Worm (Caenorhabditis elegans): ENCODE measurements around the gene C49F8.1.
A peak's percentile ranks its signal among the peaks of the same experiment; 100 is the strongest.

C49F8.1 gene

DNA sequence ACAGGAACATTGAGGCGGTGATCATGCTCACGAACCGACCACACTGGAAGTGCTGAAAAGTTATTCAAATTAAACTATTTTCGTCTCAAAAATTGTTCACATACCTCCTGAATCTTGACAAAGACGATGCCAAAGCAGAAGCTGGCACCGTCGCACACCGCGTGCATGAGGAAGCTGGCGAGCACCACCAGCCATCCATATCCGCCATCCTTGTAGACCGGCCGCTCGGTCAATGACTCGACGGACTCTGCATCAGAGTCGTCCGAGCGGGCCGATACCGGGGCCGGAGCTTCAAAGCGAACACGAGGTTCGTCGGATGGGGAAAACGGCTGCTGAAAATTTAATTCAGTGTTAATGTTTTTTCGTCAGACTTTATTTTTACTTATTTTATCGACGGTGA lies 11.4 kb upstream of the C49F8.1 start:
- TF ChIP-seq egrh-3 (GFP tag; IDR thresholded peaks at IDR 0.05) (peak; percentile 48; the same call in 1 of the 2 replicates), hsf-1 (GFP tag; IDR thresholded peaks at IDR 0.05) (no peak), Y79H2A.3 (GFP tag; conservative IDR thresholded peaks at IDR 0.05) (no peak), tbx-9 (tag; optimal IDR thresholded peaks at IDR 0.05; ENCODE audit: borderline replicate concordance) (no peak), sea-2 (GFP tag; IDR thresholded peaks at IDR 0.05) (no peak), chd-7 (tag; optimal IDR thresholded peaks at IDR 0.05) (no peak), zfh-2 (GFP tag; conservative IDR thresholded peaks at IDR 0.05) (peak; percentile 78), egl-18 (GFP tag; IDR thresholded peaks at IDR 0.05) (no peak), die-1 (tag; optimal IDR thresholded peaks at IDR 0.05) (no peak), madf-3 (GFP tag; IDR thresholded peaks at IDR 0.05) (no peak)

DNA sequence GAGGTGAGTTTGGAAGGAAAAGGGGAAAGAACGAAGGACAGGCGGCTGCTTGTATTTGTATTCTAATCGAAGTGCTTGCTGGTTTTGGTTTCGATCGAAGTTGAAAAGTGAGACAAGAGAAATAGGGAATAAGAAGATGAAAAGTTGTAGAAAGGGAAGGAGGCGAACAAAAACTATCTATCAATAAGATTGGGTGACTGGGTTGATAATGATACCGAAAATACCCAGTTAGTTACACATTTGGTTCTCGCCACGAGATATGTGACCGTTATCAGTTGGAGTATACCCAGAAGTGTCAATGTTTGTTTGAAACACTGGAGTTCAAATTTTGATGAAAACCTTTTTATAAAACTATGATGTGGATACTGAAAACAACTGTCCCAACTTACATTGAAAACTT lies 3.5 kb upstream of the C49F8.1 start:
- TF ChIP-seq ekl-4 (GFP tag; IDR thresholded peaks at IDR 0.05) (no peak), ceh-40 (GFP tag; IDR thresholded peaks at IDR 0.05) (no peak), nhr-80 (tag; optimal IDR thresholded peaks at IDR 0.05) (peak; percentile 92), snpc-3.4 (tag; optimal IDR thresholded peaks at IDR 0.05) (no peak), F37B4.10 (GFP tag; IDR thresholded peaks at IDR 0.05) (no peak), ztf-6 (GFP tag; IDR thresholded peaks at IDR 0.05) (no peak), snpc-4 (GFP tag; optimal IDR thresholded peaks at IDR 0.05) (no peak), snpc-4 (tag; optimal IDR thresholded peaks at IDR 0.05) (no peak), rec-8 (tag; optimal IDR thresholded peaks at IDR 0.05) (no peak), ccch-3 (GFP tag; optimal IDR thresholded peaks at IDR 0.05) (no peak), F33H1.4 (GFP tag; IDR thresholded peaks at IDR 0.05) (no peak), ztf-22 (GFP tag; optimal IDR thresholded peaks at IDR 0.05) (peak; percentile 50), F57C9.4 (tag; optimal IDR thresholded peaks at IDR 0.05) (no peak), hmg-1.2 (GFP tag; IDR thresholded peaks at IDR 0.05) (no peak), ztf-18 (tag; optimal IDR thresholded peaks at IDR 0.05) (no peak), dpl-1 (GFP tag; optimal IDR thresholded peaks at IDR 0.05) (no peak), akir-1 (GFP tag; optimal IDR thresholded peaks at IDR 0.05) (no peak), atf-7 (tag; optimal IDR thresholded peaks at IDR 0.05) (no peak), aptf-3 (GFP tag; IDR thresholded peaks at IDR 0.05) (no peak), C06A6.2 (GFP tag; conservative IDR thresholded peaks at IDR 0.05) (no peak), madf-6 (GFP tag; IDR thresholded peaks at IDR 0.05) (no peak), lin-26 (GFP tag; IDR thresholded peaks at IDR 0.05) (no peak), mel-28 (tag; optimal IDR thresholded peaks at IDR 0.05; ENCODE audit: borderline replicate concordance) (no peak), F49E8.2 (tag; optimal IDR thresholded peaks at IDR 0.05; ENCODE audit: insufficient read depth) (no peak), cebp-1 (GFP tag; IDR thresholded peaks at IDR 0.05) (no peak), cebp-1 (tag; optimal IDR thresholded peaks at IDR 0.05) (peak; percentile 0), ceh-58 (GFP tag; IDR thresholded peaks at IDR 0.05) (no peak), K11D2.4 (GFP tag; IDR thresholded peaks at IDR 0.05) (no peak), pha-4 (tag; optimal IDR thresholded peaks at IDR 0.05) (no peak)

DNA sequence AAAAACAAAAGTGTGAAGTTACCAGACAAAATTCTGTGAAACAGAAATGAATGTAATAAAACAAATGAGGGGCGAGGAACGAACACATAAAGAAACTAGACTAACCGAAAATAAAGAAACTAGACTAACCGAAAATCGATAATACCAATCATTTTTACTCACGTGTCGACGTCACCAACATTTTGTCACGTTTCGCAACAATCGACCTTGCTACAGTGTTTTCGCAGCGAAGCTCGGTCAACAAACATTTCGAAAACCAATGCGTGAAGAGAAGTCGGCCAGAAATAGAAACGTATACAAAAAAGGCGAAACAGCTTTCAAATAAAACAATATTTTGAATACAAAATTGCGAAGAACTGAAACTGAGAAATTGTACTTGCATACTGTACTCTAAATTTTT lies 2.2 kb upstream of the C49F8.1 start:
- TF ChIP-seq gei-17 (GFP tag; optimal IDR thresholded peaks at IDR 0.05) (no peak), cebp-1 (GFP tag; IDR thresholded peaks at IDR 0.05) (peak; percentile 69; the same call in 1 of the 2 replicates), cebp-1 (tag; optimal IDR thresholded peaks at IDR 0.05) (peak; percentile 87)

Data from whole organism, young adult.